Fruit fly (Drosophila melanogaster) whole organism, embryonic: ENCODE results near the gene CG7564.

Experiments used
- Awh ChIP-seq: fragments of 200-800 bp; sonication (Bioruptor generic); IDR thresholded peaks from 2 replicates; pipeline ENCODE4, ENCODE4 v1.3.6; 2022; ENCODE audit warnings: missing biosample characterization, missing genetic modification characterization
- B-H2 ChIP-seq: fragments of 200-800 bp; sonication (Bioruptor generic); optimal IDR thresholded peaks from 2 replicates; lab custom pipeline; 2018; ENCODE audit warnings: missing biosample characterization, mild to moderate bottlenecking, missing genetic modification characterization
- CG10462 ChIP-seq: fragments of 200-800 bp; sonication (Bioruptor generic); optimal IDR thresholded peaks from 2 replicates; lab custom pipeline; 2016; ENCODE audit warnings: missing biosample characterization, missing genetic modification characterization
- CG13123 ChIP-seq: fragments of 200-800 bp; sonication (Bioruptor generic); optimal IDR thresholded peaks from 2 replicates; lab custom pipeline; 2016; ENCODE audit warnings: missing biosample characterization, missing genetic modification characterization
- CG13894 ChIP-seq: fragments of 200-800 bp; sonication (Bioruptor generic); optimal IDR thresholded peaks from 3 replicates; lab custom pipeline; 2018; ENCODE audit warnings: missing biosample characterization, mild to moderate bottlenecking, missing genetic modification characterization, moderate library complexity
- CG14710 ChIP-seq: fragments of 200-800 bp; sonication (Bioruptor generic); optimal IDR thresholded peaks from 3 replicates; lab custom pipeline; 2019; ENCODE audit warnings: missing biosample characterization, mild to moderate bottlenecking, missing genetic modification characterization, moderate library complexity
- CG17359 ChIP-seq: fragments of 200-800 bp; sonication (Bioruptor generic); optimal IDR thresholded peaks from 3 replicates; lab custom pipeline; 2018; ENCODE audit warnings: missing biosample characterization, mild to moderate bottlenecking, missing genetic modification characterization, moderate library complexity
- CG18011 ChIP-seq: fragments of 200-800 bp; sonication (Bioruptor generic); optimal IDR thresholded peaks from 2 replicates; lab custom pipeline; 2017; ENCODE audit warnings: missing biosample characterization, missing genetic modification characterization, mild to moderate bottlenecking, moderate library complexity, missing genotype
- CG18764 ChIP-seq: fragments of 200-800 bp; sonication (Bioruptor generic); optimal IDR thresholded peaks from 3 replicates; lab custom pipeline; 2016; ENCODE audit warnings: missing biosample characterization, missing genetic modification characterization
- CG2116 ChIP-seq: fragments of 200-800 bp; sonication (Bioruptor generic); optimal IDR thresholded peaks from 3 replicates; lab custom pipeline; 2018; ENCODE audit warnings: missing biosample characterization, mild to moderate bottlenecking, missing genetic modification characterization
- CG2202 ChIP-seq: fragments of 200-800 bp; sonication (Bioruptor generic); optimal IDR thresholded peaks from 2 replicates; lab custom pipeline; 2018; ENCODE audit warnings: missing biosample characterization, mild to moderate bottlenecking, missing genetic modification characterization
- CG2678 ChIP-seq: fragments of 200-800 bp; sonication (Bioruptor generic); optimal IDR thresholded peaks from 3 replicates; lab custom pipeline; 2019; ENCODE audit warnings: missing biosample characterization, mild to moderate bottlenecking, missing genetic modification characterization, moderate library complexity
- CG3065 ChIP-seq: fragments of 200-800 bp; sonication (Bioruptor generic); optimal IDR thresholded peaks from 2 replicates; lab custom pipeline; 2016; ENCODE audit warnings: missing biosample characterization, missing genetic modification characterization
- CG7987 ChIP-seq: fragments of 200-800 bp; sonication (Bioruptor generic); optimal IDR thresholded peaks from 2 replicates; lab custom pipeline; 2018; ENCODE audit warnings: missing biosample characterization, mild to moderate bottlenecking, missing genetic modification characterization, moderate library complexity
- CG8765 ChIP-seq: fragments of 200-800 bp; sonication (Bioruptor generic); IDR thresholded peaks from 2 replicates; pipeline ENCODE4 v1.3.6; 2022; ENCODE audit warnings: missing biosample characterization, missing genetic modification characterization
- CG8944 ChIP-seq: fragments of 200-800 bp; sonication (Bioruptor generic); optimal IDR thresholded peaks from 3 replicates; lab custom pipeline; 2016; ENCODE audit warnings: missing biosample characterization, missing genetic modification characterization
- CG9817 ChIP-seq: fragments of 200-800 bp; sonication (Bioruptor generic); optimal IDR thresholded peaks from 2 replicates; lab custom pipeline; 2018; ENCODE audit warnings: missing biosample characterization, mild to moderate bottlenecking, missing genetic modification characterization, moderate library complexity
- CG9876 ChIP-seq: fragments of 200-800 bp; sonication (Bioruptor generic); optimal IDR thresholded peaks from 2 replicates; lab custom pipeline; 2016; ENCODE audit warnings: missing biosample characterization, missing genetic modification characterization
- CG9932 ChIP-seq: fragments of 200-800 bp; sonication (Bioruptor generic); IDR thresholded peaks from 2 replicates; pipeline ENCODE4 v1.3.6; 2022; ENCODE audit warnings: missing biosample characterization, missing genetic modification characterization
- Camta ChIP-seq: fragments of 200-800 bp; sonication (Bioruptor generic); optimal IDR thresholded peaks from 2 replicates; lab custom pipeline; 2016; ENCODE audit warnings: missing biosample characterization, missing genetic modification characterization
- CkIIα-i1 ChIP-seq: fragments of 200-800 bp; sonication (Bioruptor generic); IDR thresholded peaks from 2 replicates; pipeline ENCODE4 v1.3.6; 2022; ENCODE audit warnings: missing biosample characterization, missing genetic modification characterization
- Dref ChIP-seq: fragments of 200-800 bp; sonication (Bioruptor generic); IDR thresholded peaks from 2 replicates; pipeline ENCODE4 v1.3.6; 2022; ENCODE audit warnings: missing biosample characterization, missing genetic modification characterization
- E2f1 ChIP-seq: fragments of 200-800 bp; sonication (Bioruptor generic); IDR thresholded peaks from 2 replicates; pipeline ENCODE4 v1.3.6; 2022; ENCODE audit warnings: missing biosample characterization, missing genetic modification characterization
- E2f2 ChIP-seq: fragments of 200-800 bp; sonication (Bioruptor generic); IDR thresholded peaks from 2 replicates; pipeline ENCODE4 v1.3.6; 2022; ENCODE audit warnings: missing biosample characterization, missing genetic modification characterization
- HLHmδ ChIP-seq: fragments of 200-800 bp; sonication (Bioruptor generic); optimal IDR thresholded peaks from 2 replicates; lab custom pipeline; 2018; ENCODE audit warnings: missing biosample characterization, mild to moderate bottlenecking, missing genetic modification characterization, moderate library complexity
- Meics ChIP-seq: fragments of 200-800 bp; sonication (Bioruptor generic); optimal IDR thresholded peaks from 2 replicates; lab custom pipeline; 2017; ENCODE audit warnings: missing biosample characterization, mild to moderate bottlenecking, missing genetic modification characterization
- Mrtf ChIP-seq: fragments of 200-800 bp; sonication (Bioruptor generic); IDR thresholded peaks from 3 replicates; pipeline ENCODE4 v1.3.6; 2022; ENCODE audit warnings: missing biosample characterization, missing genetic modification characterization
- Myb ChIP-seq: fragments of 200-800 bp; sonication (Bioruptor generic); optimal IDR thresholded peaks from 2 replicates; lab custom pipeline; 2016; ENCODE audit warnings: missing biosample characterization, missing genetic modification characterization
- Optix ChIP-seq: fragments of 200-800 bp; sonication (Bioruptor generic); IDR thresholded peaks from 3 replicates; pipeline ENCODE4 v1.3.6; 2022; ENCODE audit warnings: missing biosample characterization, missing genetic modification characterization
- Pdp1 ChIP-seq, 2 experiments: fragments of 200-800 bp; sonication (Bioruptor generic); optimal IDR thresholded peaks; 3 replicates each; lab custom pipeline; 2016; ENCODE audit warnings: missing biosample characterization in 2 of 2, missing genetic modification characterization in 2 of 2, mild to moderate bottlenecking in 1 of 2, moderate library complexity in 1 of 2
- TFAM ChIP-seq: fragments of 200-800 bp; sonication (Bioruptor generic); optimal IDR thresholded peaks from 2 replicates; lab custom pipeline; 2017; ENCODE audit warnings: missing biosample characterization, missing genetic modification characterization, inconsistent platforms
- bbx ChIP-seq: fragments of 200-800 bp; sonication (Bioruptor generic); IDR thresholded peaks from 2 replicates; pipeline ENCODE4 v1.3.6; 2022; ENCODE audit warnings: missing biosample characterization, missing genetic modification characterization; ENCODE audit not compliant: partially characterized antibody
- bigmax ChIP-seq: fragments of 200-800 bp; sonication (Bioruptor generic); optimal IDR thresholded peaks from 2 replicates; lab custom pipeline; 2018; ENCODE audit warnings: missing biosample characterization, mild to moderate bottlenecking, missing genetic modification characterization
- cg ChIP-seq: fragments of 200-800 bp; sonication (Bioruptor generic); optimal IDR thresholded peaks from 3 replicates; lab custom pipeline; 2019; ENCODE audit warnings: missing biosample characterization, mild to moderate bottlenecking, missing genetic modification characterization, moderate library complexity
- chinmo ChIP-seq: fragments of 200-800 bp; sonication (Bioruptor generic); IDR thresholded peaks from 4 replicates; pipeline ENCODE4 v1.3.6; 2022; ENCODE audit warnings: missing biosample characterization, missing genetic modification characterization; ENCODE audit not compliant: partially characterized antibody
- cwo ChIP-seq: fragments of 200-800 bp; sonication (Bioruptor generic); optimal IDR thresholded peaks from 3 replicates; lab custom pipeline; 2017; ENCODE audit warnings: missing biosample characterization, missing genetic modification characterization, mild to moderate bottlenecking, moderate library complexity, missing genetic modification reagents
- disco-r ChIP-seq: fragments of 200-800 bp; sonication (Bioruptor generic); optimal IDR thresholded peaks from 2 replicates; lab custom pipeline; 2016; ENCODE audit warnings: missing biosample characterization, missing genetic modification characterization
- dpn ChIP-seq, 2 experiments: fragments of 200-800 bp; sonication (Bioruptor generic); optimal IDR thresholded peaks; 3 replicates each; lab custom pipeline; 2016; ENCODE audit warnings: missing biosample characterization in 2 of 2, missing genetic modification characterization in 2 of 2
- emc ChIP-seq: fragments of 200-800 bp; sonication (Bioruptor generic); optimal IDR thresholded peaks from 2 replicates; lab custom pipeline; 2016; ENCODE audit warnings: missing biosample characterization, missing genetic modification characterization
- grau ChIP-seq: fragments of 200-800 bp; optimal IDR thresholded peaks from 3 replicates; lab custom pipeline; 2019; ENCODE audit warnings: missing biosample characterization, mild to moderate bottlenecking, missing genetic modification characterization, moderate library complexity
- hb ChIP-seq: fragments of 200-800 bp; sonication (Bioruptor generic); IDR thresholded peaks from 3 replicates; pipeline ENCODE4 v1.3.6; 2022; ENCODE audit warnings: missing biosample characterization, missing genetic modification characterization; ENCODE audit not compliant: partially characterized antibody
- hkb ChIP-seq, 2 experiments: fragments of 200-800 bp in 1 of 2; fragments of >200 bp in 1 of 2; sonication (Bioruptor generic) in 1 of 2; IDR thresholded peaks in 1 of 2; optimal IDR thresholded peaks in 1 of 2; 2 replicates each; pipeline versions ENCODE4 v1.3.6 to Lab custom; 2017 to 2022; ENCODE audit warnings: missing biosample characterization in 1 of 2, missing genetic modification characterization in 1 of 2
- kah ChIP-seq: fragments of 200-800 bp; sonication (Bioruptor generic); optimal IDR thresholded peaks from 2 replicates; lab custom pipeline; 2018; ENCODE audit warnings: missing biosample characterization, mild to moderate bottlenecking, missing genetic modification characterization
- ken ChIP-seq: fragments of 200-800 bp; sonication (Bioruptor generic); IDR thresholded peaks from 3 replicates; pipeline ENCODE4 v1.3.6; 2022; ENCODE audit warnings: missing biosample characterization, missing genetic modification characterization
- lmd ChIP-seq: fragments of 200-800 bp; sonication (Bioruptor generic); IDR thresholded peaks from 2 replicates; pipeline ENCODE4 v1.3.6; 2022; ENCODE audit warnings: missing biosample characterization, missing genetic modification characterization
- row ChIP-seq: fragments of 200-800 bp; sonication (Bioruptor generic); IDR thresholded peaks from 3 replicates; pipeline ENCODE4 v1.3.6; 2022; ENCODE audit warnings: missing biosample characterization, missing genetic modification characterization
- so ChIP-seq: fragments of 200-800 bp; sonication (Bioruptor generic); IDR thresholded peaks from 3 replicates; pipeline ENCODE4 v1.3.6; 2022; ENCODE audit warnings: missing biosample characterization, missing genetic modification characterization
- vvl ChIP-seq: fragments of 200-800 bp; sonication (Bioruptor generic); IDR thresholded peaks from 2 replicates; pipeline ENCODE4 v1.3.6; 2022; ENCODE audit warnings: missing biosample characterization, missing genetic modification characterization
- wdn ChIP-seq: fragments of 200-800 bp; sonication (Bioruptor generic); IDR thresholded peaks from 2 replicates; pipeline ENCODE4 v1.3.6; 2022; ENCODE audit warnings: missing biosample characterization, missing genetic modification characterization
- yki ChIP-seq: fragments of >200 bp; optimal IDR thresholded peaks from 3 replicates; lab custom pipeline; 2018
- zen ChIP-seq: fragments of 200-800 bp; sonication (Bioruptor generic); optimal IDR thresholded peaks from 3 replicates; lab custom pipeline; 2018; ENCODE audit warnings: missing biosample characterization, mild to moderate bottlenecking, missing genetic modification characterization, moderate library complexity

The CG7564 gene

dm6 chr3L:17534396-17534795 lies 20.3 kb downstream of the CG7564 start (continued):
- 0 out of 3 replicates have a peak, but pooled peaks have one; percentile 17 for TF ChIP-seq ken (GFP tag; lab: Robert Waterston, UW)
- no peak for TF ChIP-seq CG18011
- TF ChIP-seq zen, result peak; percentile 43
- no peak for TF ChIP-seq Myb (GFP tag; lab: Kevin White, UChicago)
- TF ChIP-seq row, result no peak
- 0 out of 4 replicates have a peak, but pooled peaks have one; percentile 51 for TF ChIP-seq chinmo (GFP tag; lab: Robert Waterston, UW)
- TF ChIP-seq yki, result no peak
- no peak for TF ChIP-seq lmd (GFP tag; lab: Robert Waterston, UW)
- TF ChIP-seq Optix, result 0 out of 3 replicates have a peak, but pooled peaks have one; percentile 5
- TF ChIP-seq TFAM, result no peak
- TF ChIP-seq CG8944 (GFP tag; lab: Kevin White, UChicago), result no peak
- TF ChIP-seq Mrtf, result no peak
- no peak for TF ChIP-seq hkb (optimal IDR thresholded peaks at IDR 0.05; lab: Kevin White, UChicago)
- no peak for TF ChIP-seq hkb (GFP tag; IDR thresholded peaks at IDR 0.05; lab: Robert Waterston, UW)
- TF ChIP-seq Pdp1 (GFP tag; optimal IDR thresholded peaks at IDR 0.05; lab: Kevin White, UChicago), result peak in 1 of 2 experiments; percentile 73
- TF ChIP-seq E2f2 (GFP tag; lab: Robert Waterston, UW), result no peak
- TF ChIP-seq emc, result no peak
- TF ChIP-seq grau (tag; lab: Kevin White, UChicago), result no peak
- peak; percentile 20 for TF ChIP-seq cg (GFP tag; lab: Kevin White, UChicago)
- TF ChIP-seq vvl, result peak; percentile 48; the same call in 1 of the 2 replicates
- TF ChIP-seq Camta, result no peak
- TF ChIP-seq wdn, result no peak
- TF ChIP-seq CG8765 (GFP tag; lab: Robert Waterston, UW), result no peak
- TF ChIP-seq CG17359 (tag; lab: Kevin White, UChicago), result no peak
- no peak for TF ChIP-seq bbx (GFP tag; lab: Robert Waterston, UW)
- TF ChIP-seq Meics (GFP tag; lab: Kevin White, UChicago), result peak; percentile 47
- no peak for TF ChIP-seq HLHmδ (GFP tag; lab: Kevin White, UChicago)
- no peak for TF ChIP-seq CG13123 (GFP tag; lab: Kevin White, UChicago)
- no peak for TF ChIP-seq dpn (GFP tag; optimal IDR thresholded peaks at IDR 0.05; lab: Kevin White, UChicago)
- TF ChIP-seq CG2116 (GFP tag; lab: Kevin White, UChicago), result no peak
- TF ChIP-seq CG9817 (tag; lab: Kevin White, UChicago), result no peak
- TF ChIP-seq so, result 0 out of 3 replicates have a peak, but pooled peaks have one; percentile 9
- peak; percentile 75 for TF ChIP-seq Awh (GFP tag; lab: Robert Waterston, UW)
- no peak for TF ChIP-seq CkIIα-i1 (GFP tag; lab: Robert Waterston, UW)
- TF ChIP-seq CG10462 (GFP tag; lab: Kevin White, UChicago), result no peak
- no peak for TF ChIP-seq CG18764 (GFP tag; lab: Kevin White, UChicago)
- peak; percentile 2 for TF ChIP-seq CG13894 (tag; lab: Kevin White, UChicago)
- TF ChIP-seq bigmax (GFP tag; lab: Kevin White, UChicago), result no peak
- TF ChIP-seq disco-r (GFP tag; lab: Kevin White, UChicago), result no peak
- no peak for TF ChIP-seq Dref (GFP tag; lab: Robert Waterston, UW)
- TF ChIP-seq E2f1, result no peak
- peak; percentile 25 for TF ChIP-seq CG7987 (GFP tag; lab: Kevin White, UChicago)
- TF ChIP-seq hb (GFP tag; lab: Robert Waterston, UW), result no peak
- no peak for TF ChIP-seq CG2678
- no peak for TF ChIP-seq CG3065
- TF ChIP-seq CG9932 (GFP tag; lab: Robert Waterston, UW), result no peak
- TF ChIP-seq cwo, result peak; percentile 56
- TF ChIP-seq CG2202, result no peak
- no peak for TF ChIP-seq CG9876
- no peak for TF ChIP-seq B-H2 (GFP tag; lab: Kevin White, UChicago)
- TF ChIP-seq CG14710 (tag; lab: Kevin White, UChicago), result no peak
- no peak for TF ChIP-seq kah
